Fruit fly (Drosophila melanogaster) whole organism, embryonic: ENCODE measurements around the gene Elba2.
A peak's percentile ranks its signal among the peaks of the same experiment; 100 is the strongest.

Source experiments
- CG10959 ChIP-seq: fragments of 200-800 bp; sonication (Bioruptor generic); IDR thresholded peaks from 2 replicates; pipeline ENCODE4 v1.3.6; 2022; ENCODE audit warnings: missing biosample characterization, missing genetic modification characterization
- CG13894 ChIP-seq: fragments of 200-800 bp; sonication (Bioruptor generic); optimal IDR thresholded peaks from 3 replicates; lab custom pipeline; 2018; ENCODE audit warnings: missing biosample characterization, mild to moderate bottlenecking, missing genetic modification characterization, moderate library complexity
- CG30431 ChIP-seq: fragments of 200-800 bp; sonication (Bioruptor generic); optimal IDR thresholded peaks from 2 replicates; lab custom pipeline; 2017; ENCODE audit warnings: missing biosample characterization, missing genetic modification characterization
- CG34376 ChIP-seq: fragments of 200-800 bp; sonication (Bioruptor generic); optimal IDR thresholded peaks from 2 replicates; lab custom pipeline; 2018; ENCODE audit warnings: missing biosample characterization, mild to moderate bottlenecking, missing genetic modification characterization
- CG3726 ChIP-seq: fragments of 200-800 bp; sonication (Bioruptor generic); IDR thresholded peaks from 3 replicates; pipeline ENCODE4, ENCODE4 v1.3.6; 2022; ENCODE audit warnings: missing biosample characterization, missing genetic modification characterization
- CG6854 ChIP-seq: fragments of 200-800 bp; sonication (Bioruptor generic); optimal IDR thresholded peaks from 3 replicates; lab custom pipeline; 2017; ENCODE audit warnings: missing biosample characterization, mild to moderate bottlenecking, missing genetic modification characterization
- CG8478 ChIP-seq: fragments of >200 bp; optimal IDR thresholded peaks from 2 replicates; lab custom pipeline; 2018
- CHES-1-like ChIP-seq: fragments of 200-800 bp; sonication (Bioruptor generic); optimal IDR thresholded peaks from 2 replicates; lab custom pipeline; 2016; ENCODE audit warnings: missing biosample characterization, missing genetic modification characterization
- Side ChIP-seq: fragments of 200-800 bp; sonication (Bioruptor generic); optimal IDR thresholded peaks from 2 replicates; lab custom pipeline; 2016; ENCODE audit warnings: missing biosample characterization, missing genetic modification characterization
- Tbp ChIP-seq: fragments of >200 bp; optimal IDR thresholded peaks from 2 replicates; lab custom pipeline; 2018; ENCODE audit warnings: missing biosample characterization, missing genetic modification characterization
- gcm ChIP-seq: fragments of 200-800 bp; sonication (Bioruptor generic); optimal IDR thresholded peaks from 2 replicates; lab custom pipeline; 2019; ENCODE audit warnings: missing biosample characterization, mild to moderate bottlenecking, missing genetic modification characterization, moderate library complexity
- her ChIP-seq: fragments of 200-800 bp; sonication (Bioruptor generic); optimal IDR thresholded peaks from 2 replicates; lab custom pipeline; 2016; ENCODE audit warnings: missing biosample characterization, missing genetic modification characterization
- klu ChIP-seq: fragments of 200-800 bp; sonication (Bioruptor generic); IDR thresholded peaks from 2 replicates; pipeline ENCODE4 v1.3.6; 2022; ENCODE audit warnings: missing biosample characterization, missing genetic modification characterization

dm6 chr2L:2585285-2585684 lies 7.8 kb downstream of the Elba2 start, which contains the start of gene Drp1:
- TF ChIP-seq CG34376 (GFP tag; lab: Kevin White, UChicago): no peak
- no peak for TF ChIP-seq CG10959
- peak; percentile 71 for TF ChIP-seq her
- no peak for TF ChIP-seq gcm (GFP tag; lab: Kevin White, UChicago)
- TF ChIP-seq CG3726 (GFP tag; lab: Robert Waterston, UW): no peak
- TF ChIP-seq CG13894 (tag; lab: Kevin White, UChicago): peak; percentile 46
- no peak for TF ChIP-seq klu (GFP tag; lab: Robert Waterston, UW)
- TF ChIP-seq Tbp: no peak
- no peak for TF ChIP-seq CG6854 (GFP tag; lab: Kevin White, UChicago)
- TF ChIP-seq CHES-1-like (GFP tag; lab: Kevin White, UChicago): peak; percentile 84
- TF ChIP-seq CG8478 (lab: Kevin White, UChicago): no peak
- no peak for TF ChIP-seq CG30431
- TF ChIP-seq Side (GFP tag; lab: Kevin White, UChicago): peak; percentile 46
